Fruit fly (Drosophila melanogaster): ENCODE results near the gene SNF4Agamma.
A peak's percentile ranks its signal among the peaks of the same experiment; 100 is the strongest.

SNF4Agamma gene

dm6 chr3R:21184373-21185132 lies 44.0 kb downstream of the SNF4Agamma start (continued):
- TF ChIP-seq CG6813 (GFP tag; optimal IDR thresholded peaks at IDR 0.05) (peak; percentile 0), Asciz (GFP tag; optimal IDR thresholded peaks at IDR 0.05) (peak; percentile 53), tx (GFP tag; optimal IDR thresholded peaks at IDR 0.05) (peak; percentile 58), CG18262 (tag; optimal IDR thresholded peaks at IDR 0.05) (peak; percentile 62), CG2116 (GFP tag; optimal IDR thresholded peaks at IDR 0.05) (peak; percentile 37), sisA (GFP tag; IDR thresholded peaks at IDR 0.05) (peak; percentile 37; the same call in 1 of the 2 replicates), lmd (GFP tag; IDR thresholded peaks at IDR 0.05) (peak; percentile 73), CG10274 (GFP tag; optimal IDR thresholded peaks at IDR 0.05) (peak; percentile 63), sug (tag; optimal IDR thresholded peaks at IDR 0.05) (peak; percentile 68), CG3163 (GFP tag; optimal IDR thresholded peaks at IDR 0.05) (peak; percentile 64), Abd-B (GFP tag; optimal IDR thresholded peaks at IDR 0.05) (peak; percentile 55), HLHmδ (GFP tag; optimal IDR thresholded peaks at IDR 0.05) (peak; percentile 59), sr (GFP tag; IDR thresholded peaks at IDR 0.05) (0 out of 3 replicates have a peak, but pooled peaks have one; percentile 43), CG32772 (GFP tag; IDR thresholded peaks at IDR 0.05) (0 out of 2 replicates have a peak, but pooled peaks have one; percentile 38), gem (tag; optimal IDR thresholded peaks at IDR 0.05) (peak; percentile 66), gcm2 (GFP tag; optimal IDR thresholded peaks at IDR 0.05) (peak; percentile 61), CG4617 (GFP tag; optimal IDR thresholded peaks at IDR 0.05; ENCODE audit: borderline replicate concordance) (peak; percentile 20), eyg (GFP tag; optimal IDR thresholded peaks at IDR 0.05) (peak; percentile 49), Hr39 (optimal IDR thresholded peaks at IDR 0.05) (no peak), CG6791 (GFP tag; IDR thresholded peaks at IDR 0.05; ENCODE audit: partially characterized antibody) (0 out of 3 replicates have a peak, but pooled peaks have one; percentile 29), CG14710 (tag; optimal IDR thresholded peaks at IDR 0.05) (peak; percentile 55), ac (GFP tag; optimal IDR thresholded peaks at IDR 0.05) (no peak), fu2 (GFP tag; optimal IDR thresholded peaks at IDR 0.05) (peak; percentile 68), HLH3B (GFP tag; IDR thresholded peaks at IDR 0.05) (peak; percentile 63), CG11723 (GFP tag; optimal IDR thresholded peaks at IDR 0.05) (peak; percentile 60), bab2 (GFP tag; optimal IDR thresholded peaks at IDR 0.05) (peak; percentile 69), H15 (GFP tag; IDR thresholded peaks at IDR 0.05) (peak; percentile 73), chif (GFP tag; optimal IDR thresholded peaks at IDR 0.05) (peak; percentile 59 to 80), Vsx1 (GFP tag; optimal IDR thresholded peaks at IDR 0.05) (peak; percentile 22), Lhr (GFP tag; optimal IDR thresholded peaks at IDR 0.05) (peak; percentile 87), MBD-R2 (GFP tag; IDR thresholded peaks at IDR 0.05) (0 out of 2 replicates have a peak, but pooled peaks have one; percentile 20), pb (GFP tag; optimal IDR thresholded peaks at IDR 0.05) (peak; percentile 74), Mrtf (GFP tag; IDR thresholded peaks at IDR 0.05) (peak; percentile 58; the same call in 1 of the 3 replicates), CG9817 (tag; optimal IDR thresholded peaks at IDR 0.05) (peak; percentile 73), Taf1 (GFP tag; IDR thresholded peaks at IDR 0.05) (no peak), ase (GFP tag; IDR thresholded peaks at IDR 0.05) (peak; percentile 70; the same call in 2 of the 3 replicates), CG9609 (GFP tag; optimal IDR thresholded peaks at IDR 0.05) (peak; percentile 81), CG34224 (GFP tag; IDR thresholded peaks at IDR 0.05; ENCODE audit: partially characterized antibody) (no peak), CG11696 (GFP tag; IDR thresholded peaks at IDR 0.05) (0 out of 2 replicates have a peak, but pooled peaks have one; percentile 22), Adf1 (GFP tag; IDR thresholded peaks at IDR 0.05) (peak; percentile 18; the same call in 1 of the 2 replicates), lola (GFP tag; optimal IDR thresholded peaks at IDR 0.05) (peak in 1 of 3 experiments; percentile 31), CG18599 (GFP tag; optimal IDR thresholded peaks at IDR 0.05) (peak; percentile 1), Hmx (GFP tag; optimal IDR thresholded peaks at IDR 0.05) (no peak), Poxn (GFP tag; IDR thresholded peaks at IDR 0.05) (no peak), Six4 (GFP tag; optimal IDR thresholded peaks at IDR 0.05) (peak; percentile 42), CG3995 (GFP tag; optimal IDR thresholded peaks at IDR 0.05) (no peak), crc (GFP tag; optimal IDR thresholded peaks at IDR 0.05) (peak; percentile 29), ro (GFP tag; IDR thresholded peaks at IDR 0.05) (0 out of 2 replicates have a peak, but pooled peaks have one; percentile 46), CG8765 (GFP tag; IDR thresholded peaks at IDR 0.05) (peak; percentile 69)
